Fruit fly (Drosophila melanogaster) whole organism, prepupa: Measurements from ENCODE around the gene Rbp1-like.

Experiments
- Blimp-1 ChIP-seq: fragments of 200-800 bp; sonication (Bioruptor generic); optimal IDR thresholded peaks from 3 replicates; lab custom pipeline; 2017; ENCODE audit warnings: missing biosample characterization, missing genetic modification characterization, mild to moderate bottlenecking, moderate library complexity, missing genetic modification reagents
- CG11294 ChIP-seq: fragments of 200-800 bp; sonication (Bioruptor generic); IDR thresholded peaks from 2 replicates; pipeline ENCODE4 v1.3.6; 2022; ENCODE audit warnings: missing biosample characterization, missing genetic modification characterization
- CG16779 ChIP-seq: fragments of 200-800 bp; sonication (Bioruptor generic); optimal IDR thresholded peaks from 3 replicates; lab custom pipeline; 2017; ENCODE audit warnings: missing biosample characterization, mild to moderate bottlenecking, missing genetic modification characterization
- CG34406 ChIP-seq: fragments of 200-800 bp; sonication (Bioruptor generic); optimal IDR thresholded peaks from 3 replicates; lab custom pipeline; 2016; ENCODE audit warnings: missing biosample characterization, missing genetic modification characterization
- CG3919 ChIP-seq: fragments of 200-800 bp; sonication (Bioruptor generic); optimal IDR thresholded peaks from 3 replicates; lab custom pipeline; 2016; ENCODE audit warnings: missing biosample characterization, missing genetic modification characterization
- CG6163 ChIP-seq: fragments of 200-800 bp; sonication (Bioruptor generic); IDR thresholded peaks from 3 replicates; pipeline ENCODE4 v1.3.6; 2022; ENCODE audit warnings: missing biosample characterization, missing genetic modification characterization
- CG7368 ChIP-seq: fragments of 200-800 bp; sonication (Bioruptor generic); optimal IDR thresholded peaks from 3 replicates; lab custom pipeline; 2016; ENCODE audit warnings: missing biosample characterization, missing genetic modification characterization
- Eip93F ChIP-seq: fragments of 200-800 bp; sonication (Bioruptor generic); optimal IDR thresholded peaks from 2 replicates; lab custom pipeline; 2016; ENCODE audit warnings: missing biosample characterization, mild to moderate bottlenecking, missing genetic modification characterization
- Gug ChIP-seq: fragments of 200-800 bp; sonication (Bioruptor generic); IDR thresholded peaks from 2 replicates; pipeline ENCODE4 v1.3.6; 2022; ENCODE audit warnings: missing biosample characterization, missing genetic modification characterization
- Sox15 ChIP-seq: fragments of 200-800 bp; sonication (Bioruptor generic); optimal IDR thresholded peaks from 3 replicates; lab custom pipeline; 2016; ENCODE audit warnings: missing biosample characterization, missing genetic modification characterization
- esn ChIP-seq: fragments of 200-800 bp; sonication (Bioruptor generic); optimal IDR thresholded peaks from 2 replicates; lab custom pipeline; 2016; ENCODE audit warnings: missing biosample characterization, mild to moderate bottlenecking, missing genetic modification characterization, moderate library complexity

- TF ChIP-seq CG11294 (GFP tag; lab: Robert Waterston, UW): no peak
- TF ChIP-seq Blimp-1 (GFP tag; lab: Kevin White, UChicago): no peak
- TF ChIP-seq CG34406 (GFP tag; lab: Kevin White, UChicago): no peak
- TF ChIP-seq CG3919 (GFP tag; lab: Kevin White, UChicago): no peak
- TF ChIP-seq Sox15: no peak
- TF ChIP-seq esn (GFP tag; lab: Kevin White, UChicago): no peak
- no peak for TF ChIP-seq Eip93F (GFP tag; lab: Kevin White, UChicago)
- TF ChIP-seq Gug (GFP tag; lab: Robert Waterston, UW): no peak
- TF ChIP-seq CG7368 (GFP tag; lab: Kevin White, UChicago): no peak
- no peak for TF ChIP-seq CG6163 (GFP tag; lab: Robert Waterston, UW)
- TF ChIP-seq CG16779 (tag; lab: Kevin White, UChicago): no peak
Observed at dm6 chrX:13346998-13347397, 37.7 kb downstream of the Rbp1-like start.
